Worm (Caenorhabditis elegans): ENCODE data around the gene rab-30.

The rab-30 gene

DNA sequence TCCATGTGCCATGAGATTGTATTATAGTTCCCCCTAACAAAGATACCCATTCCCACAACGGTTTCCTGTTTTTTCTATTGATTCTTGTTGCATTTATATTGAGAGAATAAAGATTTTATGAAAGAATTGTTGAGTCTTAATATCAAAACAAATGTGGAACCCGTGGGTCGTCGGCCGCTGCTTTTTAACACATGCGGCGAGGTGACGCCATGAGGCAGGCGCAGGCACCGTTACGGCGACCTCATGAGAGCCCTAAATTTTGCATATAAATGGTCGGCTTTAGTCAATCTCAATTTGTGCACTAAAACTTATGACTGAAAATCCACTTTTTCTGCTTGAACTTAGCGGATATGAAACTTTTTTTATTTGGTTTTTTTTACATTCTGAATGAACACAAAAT, 22.8 kb upstream of the rab-30 start (continued):
- TF ChIP-seq daf-16 (GFP tag; optimal IDR thresholded peaks at IDR 0.05) (no peak), daf-16 (tag; optimal IDR thresholded peaks at IDR 0.05) (peak; percentile 29), spr-1 (tag; optimal IDR thresholded peaks at IDR 0.05) (peak; percentile 39), php-3 (GFP tag; IDR thresholded peaks at IDR 0.05) (no peak), madf-5 (GFP tag; IDR thresholded peaks at IDR 0.05) (no peak), ctbp-1 (GFP tag; IDR thresholded peaks at IDR 0.05) (0 out of 2 replicates have a peak, but pooled peaks have one; percentile 18), nhr-102 (tag; optimal IDR thresholded peaks at IDR 0.05) (peak; percentile 14), hlh-30 (tag; optimal IDR thresholded peaks at IDR 0.05; ENCODE audit: insufficient read depth) (peak; percentile 38), zfp-3 (GFP tag; conservative IDR thresholded peaks at IDR 0.05) (0 out of 2 replicates have a peak, but pooled peaks have one; percentile 52), zag-1 (tag; optimal IDR thresholded peaks at IDR 0.05) (no peak), egl-43 (GFP tag; IDR thresholded peaks at IDR 0.05) (0 out of 2 replicates have a peak, but pooled peaks have one; percentile 34), lim-7 (GFP tag; IDR thresholded peaks at IDR 0.05) (no peak), F44E2.7 (GFP tag; IDR thresholded peaks at IDR 0.05) (no peak), hif-1 (tag; optimal IDR thresholded peaks at IDR 0.05) (peak in 1 of 2 experiments; percentile 18), nhr-41 (GFP tag; IDR thresholded peaks at IDR 0.05) (no peak)

DNA sequence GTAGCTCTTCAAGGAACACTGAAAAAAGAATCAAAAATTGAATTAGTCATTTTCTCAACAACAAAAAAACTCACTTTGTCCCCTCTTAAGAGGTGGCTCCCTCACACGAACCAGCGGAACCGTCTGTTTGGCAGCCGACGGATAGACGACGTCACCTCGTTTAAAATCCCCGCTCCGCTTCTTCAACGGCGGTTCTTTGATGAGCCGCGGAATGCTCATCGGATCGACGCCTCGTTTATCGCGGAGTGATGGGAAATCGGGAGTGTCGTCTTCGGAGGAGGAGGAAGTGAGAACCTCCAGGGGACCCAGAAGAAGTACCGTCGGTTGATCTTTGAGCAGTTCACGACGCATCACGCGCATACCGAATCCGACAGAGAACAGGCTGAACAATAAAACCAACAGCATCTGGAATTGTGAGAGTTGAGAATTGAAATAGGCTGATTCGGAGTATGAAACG, 21.6 kb upstream of the rab-30 start, which contains the start of gene nlp-68:
nlp-68 (minus strand) TSS at position 407 of the 457 bp plus-strand sequence.
- TF ChIP-seq unc-62 (GFP tag; optimal IDR thresholded peaks at IDR 0.05 in 1 of 2), result peak in 1 of 2 experiments; percentile 44
- no peak for TF ChIP-seq unc-62 (tag; optimal IDR thresholded peaks at IDR 0.05)
- TF ChIP-seq ceh-20 (GFP tag; IDR thresholded peaks at IDR 0.05), result no peak
- peak; percentile 67 for TF ChIP-seq set-16 (GFP tag; IDR thresholded peaks at IDR 0.05)
- TF ChIP-seq lin-38 (GFP tag; IDR thresholded peaks at IDR 0.05), result no peak
- no peak for TF ChIP-seq mxl-2 (GFP tag; conservative IDR thresholded peaks at IDR 0.05)

DNA sequence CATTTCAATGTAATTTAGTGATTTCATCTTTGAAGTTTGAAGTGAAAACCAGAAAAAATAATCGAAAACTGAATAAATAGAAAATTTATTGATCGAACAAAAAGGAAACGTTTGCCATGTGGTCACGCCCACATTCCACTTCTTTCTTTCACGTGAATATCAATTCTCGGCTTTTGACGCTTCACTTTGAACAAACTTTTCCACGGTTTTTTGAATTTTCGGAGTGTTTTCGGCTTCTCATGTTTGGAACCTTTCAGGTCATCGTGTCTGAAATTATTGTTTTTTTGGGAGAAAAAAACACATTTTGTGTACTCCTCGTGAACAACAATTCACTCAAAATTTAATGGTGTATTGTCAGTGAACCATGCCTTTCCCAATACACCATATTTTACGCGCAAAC, 7.5 kb upstream of the rab-30 start, which contains the start of gene T21C12.8:
T21C12.8 (minus strand) TSS at position 101 of the 400 bp plus-strand sequence.
- TF ChIP-seq unc-130 (GFP tag; optimal IDR thresholded peaks at IDR 0.05), result no peak
- TF ChIP-seq ztf-7 (tag; optimal IDR thresholded peaks at IDR 0.05), result no peak
- TF ChIP-seq ZK337.2 (GFP tag; IDR thresholded peaks at IDR 0.05), result no peak
- TF ChIP-seq ceh-62 (tag; optimal IDR thresholded peaks at IDR 0.05), result no peak
- TF ChIP-seq lin-39 (tag; optimal IDR thresholded peaks at IDR 0.05), result no peak
- TF ChIP-seq unc-39 (tag; optimal IDR thresholded peaks at IDR 0.05), result no peak
- no peak for TF ChIP-seq lim-7 (GFP tag; IDR thresholded peaks at IDR 0.05)
- no peak for TF ChIP-seq F37D6.2 (tag; optimal IDR thresholded peaks at IDR 0.05)
- TF ChIP-seq spr-3 (GFP tag; optimal IDR thresholded peaks at IDR 0.05), result no peak
- no peak for TF ChIP-seq lin-15B (tag; optimal IDR thresholded peaks at IDR 0.05)
- no peak for TF ChIP-seq nhr-102 (tag; optimal IDR thresholded peaks at IDR 0.05)
- no peak for TF ChIP-seq fkh-10 (GFP tag; optimal IDR thresholded peaks at IDR 0.05)
- no peak for TF ChIP-seq rbr-2 (tag; optimal IDR thresholded peaks at IDR 0.05)
- no peak for TF ChIP-seq zip-2 (tag; optimal IDR thresholded peaks at IDR 0.05)
- TF ChIP-seq nhr-6 (tag; optimal IDR thresholded peaks at IDR 0.05), result no peak
- no peak for TF ChIP-seq snpc-1.2 (GFP tag; IDR thresholded peaks at IDR 0.05)
- no peak for TF ChIP-seq nhr-76 (tag; optimal IDR thresholded peaks at IDR 0.05)
- TF ChIP-seq nhr-10 (tag; optimal IDR thresholded peaks at IDR 0.05), result no peak

DNA sequence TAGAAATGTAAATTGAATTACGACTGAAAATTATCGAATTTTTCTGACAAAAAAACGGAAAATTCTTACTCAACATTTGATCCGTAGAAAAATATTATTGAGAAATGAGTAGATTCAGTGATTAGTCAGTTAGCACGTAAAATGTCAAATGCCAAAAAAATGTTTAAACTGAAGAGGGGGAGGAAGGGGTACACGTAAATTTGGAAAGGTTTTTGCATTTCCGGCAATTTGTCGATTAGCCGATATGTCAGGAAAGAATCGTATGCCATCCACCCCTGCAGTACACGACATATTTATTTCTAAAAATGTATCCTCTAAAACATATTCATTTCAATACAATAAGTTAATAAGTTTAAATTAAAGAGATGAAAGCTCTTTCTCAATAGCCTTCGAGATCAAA, 2.5 kb upstream of the rab-30 start, which contains the start of gene T21C12.4:
T21C12.4 (minus strand) TSS at position 101 of the 400 bp plus-strand sequence.
- TF ChIP-seq unc-62 (GFP tag; optimal IDR thresholded peaks at IDR 0.05 in 1 of 2) (peak in 1 of 2 experiments; percentile 35), unc-62 (tag; optimal IDR thresholded peaks at IDR 0.05) (no peak), dmd-6 (GFP tag; IDR thresholded peaks at IDR 0.05) (no peak), aha-1 (tag) (peak; percentile 4)

All from whole organism, L4 larva.